3 fruit fly cellular contexts compared by ENCODE assay signal in genomic region chr3L:12618824-12619370, dm6.
TF ChIP-seq lines count a peak whose summit lies in the region.

No protein-coding gene starts in this region.

- no peak for TF ChIP-seq CTCF in whole organism, embryonic (GFP tag; optimal IDR thresholded peaks at IDR 0.05; lab: Kevin White, UChicago)

TF ChIP-seq in whole organism, embryonic, 481 proteins besides CTCF, POLR2A, EP300 and RAD21 (continues in another document):
- peak; percentile 20 for TF ChIP-seq ewg (GFP tag; optimal IDR thresholded peaks at IDR 0.05; lab: Kevin White, UChicago)
- TF ChIP-seq vvl (GFP tag; IDR thresholded peaks at IDR 0.05; lab: Robert Waterston, UW), result peak; percentile 59; the same call in 1 of the 2 replicates
- TF ChIP-seq CG17385 (GFP tag; optimal IDR thresholded peaks at IDR 0.05; lab: Kevin White, UChicago), result peak; percentile 10
- TF ChIP-seq Poxn (GFP tag; IDR thresholded peaks at IDR 0.05; lab: Robert Waterston, UW), result no peak
- peak; percentile 49 for TF ChIP-seq CG7839 (tag; optimal IDR thresholded peaks at IDR 0.05; lab: Kevin White, UChicago)
- peak; percentile 28 for TF ChIP-seq D19A (tag; optimal IDR thresholded peaks at IDR 0.05; lab: Kevin White, UChicago)
- no peak for TF ChIP-seq CG10462 (GFP tag; optimal IDR thresholded peaks at IDR 0.05; lab: Kevin White, UChicago)
- TF ChIP-seq D19B (GFP tag; optimal IDR thresholded peaks at IDR 0.05; lab: Kevin White, UChicago), result no peak
- TF ChIP-seq CG4854 (GFP tag; optimal IDR thresholded peaks at IDR 0.05; lab: Kevin White, UChicago), result no peak
- TF ChIP-seq sisA (GFP tag; IDR thresholded peaks at IDR 0.05; lab: Robert Waterston, UW), result 0 out of 2 replicates have a peak, but pooled peaks have one; percentile 8
- peak; percentile 60 for TF ChIP-seq Blimp-1 (GFP tag; optimal IDR thresholded peaks at IDR 0.05; lab: Kevin White, UChicago)
- TF ChIP-seq hth (optimal IDR thresholded peaks at IDR 0.05; lab: Kevin White, UChicago), result no peak
- TF ChIP-seq CG11398 (GFP tag; optimal IDR thresholded peaks at IDR 0.05; lab: Kevin White, UChicago), result no peak
- peak; percentile 51 for TF ChIP-seq Sox102F (GFP tag; optimal IDR thresholded peaks at IDR 0.05; lab: Kevin White, UChicago)
- TF ChIP-seq HLH4C (GFP tag; IDR thresholded peaks at IDR 0.05; lab: Robert Waterston, UW; ENCODE audit: partially characterized antibody), result no peak
- peak; percentile 24 for TF ChIP-seq grau (tag; optimal IDR thresholded peaks at IDR 0.05; lab: Kevin White, UChicago)
- TF ChIP-seq Dref (GFP tag; IDR thresholded peaks at IDR 0.05; lab: Robert Waterston, UW), result no peak
- TF ChIP-seq dpn (GFP tag; optimal IDR thresholded peaks at IDR 0.05; lab: Kevin White, UChicago), result peak; percentile 12 to 32
- peak; percentile 41 for TF ChIP-seq lab (GFP tag; optimal IDR thresholded peaks at IDR 0.05; lab: Kevin White, UChicago)
- TF ChIP-seq org-1 (GFP tag; optimal IDR thresholded peaks at IDR 0.05; lab: Kevin White, UChicago), result no peak
- 0 out of 3 replicates have a peak, but pooled peaks have one; percentile 23 for TF ChIP-seq tgo (GFP tag; IDR thresholded peaks at IDR 0.05; lab: Robert Waterston, UW)
- peak; percentile 17; the same call in 1 of the 2 replicates for TF ChIP-seq slbo (GFP tag; IDR thresholded peaks at IDR 0.05; lab: Robert Waterston, UW)
- TF ChIP-seq CG17359 (tag; optimal IDR thresholded peaks at IDR 0.05; lab: Kevin White, UChicago), result peak; percentile 24
- peak; percentile 26 for TF ChIP-seq CG12391 (tag; optimal IDR thresholded peaks at IDR 0.05; lab: Kevin White, UChicago)
- TF ChIP-seq sqz (GFP tag; optimal IDR thresholded peaks at IDR 0.05; lab: Kevin White, UChicago), result no peak
- peak; percentile 91 for TF ChIP-seq Ets65A (GFP tag; lab: Kevin White, UChicago)
- peak; percentile 0 for TF ChIP-seq CG10209 (GFP tag; optimal IDR thresholded peaks at IDR 0.05; lab: Kevin White, UChicago)
- TF ChIP-seq CG7928 (GFP tag; optimal IDR thresholded peaks at IDR 0.05; lab: Kevin White, UChicago), result no peak
- TF ChIP-seq CG14710 (tag; optimal IDR thresholded peaks at IDR 0.05; lab: Kevin White, UChicago), result peak; percentile 7
- peak; percentile 10 for TF ChIP-seq pnt (GFP tag; optimal IDR thresholded peaks at IDR 0.05; lab: Kevin White, UChicago)

TF ChIP-seq in whole organism, prepupa, 60 proteins besides CTCF, POLR2A, EP300 and RAD21:
- TF ChIP-seq Eip78C (GFP tag; lab: Kevin White, UChicago), result peak; percentile 42
- TF ChIP-seq CG6163 (GFP tag; IDR thresholded peaks at IDR 0.05; lab: Robert Waterston, UW), result 0 out of 3 replicates have a peak, but pooled peaks have one; percentile 39
- TF ChIP-seq CG3032 (tag; optimal IDR thresholded peaks at IDR 0.05; lab: Kevin White, UChicago), result no peak
- no peak for TF ChIP-seq CG6792 (GFP tag; optimal IDR thresholded peaks at IDR 0.05; lab: Kevin White, UChicago)

TF ChIP-seq in whole organism, pupa, 21 proteins besides CTCF, POLR2A, EP300 and RAD21:
- TF ChIP-seq EcR (GFP tag; optimal IDR thresholded peaks at IDR 0.05; lab: Kevin White, UChicago), result no peak
- peak; percentile 15 for TF ChIP-seq CG14655 (GFP tag; optimal IDR thresholded peaks at IDR 0.05; lab: Kevin White, UChicago)
- no peak for TF ChIP-seq D1 (tag; optimal IDR thresholded peaks at IDR 0.05; lab: Kevin White, UChicago)
- TF ChIP-seq CG8301 (tag; optimal IDR thresholded peaks at IDR 0.05; lab: Kevin White, UChicago), result no peak

Comparison
In these comparisons a context has a peak if more than half of its experiments do, and no peak if none do; other contexts are left out.
1. Of the 7 proteins assayed by ChIP-seq in both whole organism, embryonic and whole organism, prepupa: peak only in whole organism, embryonic: Blimp-1 and Sox102F; only in whole organism, prepupa: none; in both: none; in neither: 5.